Worm (Caenorhabditis elegans) whole organism, L3 larva: Measurements from ENCODE around the gene T05B4.10.

Experiments
- aly-2 ChIP-seq: fragments of 150-350 bp; optimal IDR thresholded peaks from 2 replicates; lab custom pipeline; 2014; ENCODE audit warnings: missing biosample characterization, missing genetic modification characterization
- ama-1 ChIP-seq: fragments of 150-350 bp; optimal IDR thresholded peaks from 2 replicates; lab custom pipeline; 2018
- ceh-82 ChIP-seq: fragments of 150-350 bp; optimal IDR thresholded peaks from 2 replicates; lab custom pipeline; 2014; ENCODE audit warnings: missing biosample characterization, missing genetic modification characterization
- ceh-9 ChIP-seq: sonication (generic microtip); optimal IDR thresholded peaks from 2 replicates; lab custom pipeline; 2018; ENCODE audit warnings: missing biosample characterization, missing genetic modification characterization
- egl-27 ChIP-seq: sonication (generic microtip); optimal IDR thresholded peaks from 4 replicates; lab custom pipeline; 2017; ENCODE audit warnings: missing biosample characterization, missing genetic modification reagents, missing genetic modification characterization
- egl-5 ChIP-seq: fragments of 150-350 bp; optimal IDR thresholded peaks from 2 replicates; lab custom pipeline; 2017; ENCODE audit warnings: missing biosample characterization, missing genetic modification reagents, missing genetic modification characterization, inconsistent platforms
- elt-2 ChIP-seq: sonication (generic microtip); optimal IDR thresholded peaks from 2 replicates; lab custom pipeline; 2016; ENCODE audit warnings: missing genetic modification reagents, mild to moderate bottlenecking, missing genetic modification characterization, missing compliant biosample characterization
- elt-3 ChIP-seq, 3 experiments: fragments of 150-350 bp in 1 of 3; sonication (generic microtip) in 2 of 3; optimal IDR thresholded peaks; 2 replicates in 2 of 3; 4 replicates in 1 of 3; lab custom pipeline; 2014 to 2017; ENCODE audit warnings: missing biosample characterization in 3 of 3, missing genetic modification characterization in 3 of 3
- eor-1 ChIP-seq, 2 experiments: fragments of 150-350 bp; optimal IDR thresholded peaks; 2 replicates each; lab custom pipeline; 2014 to 2018; ENCODE audit warnings: missing biosample characterization in 2 of 2, missing genetic modification characterization in 2 of 2
- fkh-10 ChIP-seq: sonication (generic microtip); optimal IDR thresholded peaks from 2 replicates; lab custom pipeline; 2017; ENCODE audit warnings: missing biosample characterization, missing genetic modification reagents, missing genetic modification characterization
- jun-1 ChIP-seq: fragments of 150-350 bp; optimal IDR thresholded peaks from 2 replicates; lab custom pipeline; 2014; ENCODE audit warnings: missing biosample characterization, missing genetic modification reagents, missing genetic modification characterization
- lin-15B ChIP-seq: fragments of 150-350 bp; optimal IDR thresholded peaks from 2 replicates; lab custom pipeline; 2014; ENCODE audit warnings: missing biosample characterization, missing genetic modification characterization
- lin-39 ChIP-seq: fragments of 150-350 bp; optimal IDR thresholded peaks from 2 replicates; lab custom pipeline; 2018; ENCODE audit warnings: missing biosample characterization, missing genetic modification reagents, missing genetic modification characterization
- lsy-12 ChIP-seq: sonication (generic microtip); optimal IDR thresholded peaks from 2 replicates; lab custom pipeline; 2016; ENCODE audit warnings: mild to moderate bottlenecking, missing genetic modification characterization, missing compliant biosample characterization
- mdl-1 ChIP-seq: fragments of 150-350 bp; optimal IDR thresholded peaks from 2 replicates; lab custom pipeline; 2014; ENCODE audit warnings: missing biosample characterization, missing genetic modification characterization
- mml-1 ChIP-seq: fragments of 150-350 bp; sonication (generic microtip); optimal IDR thresholded peaks from 3 replicates; lab custom pipeline; 2014; ENCODE audit warnings: missing biosample characterization, missing genetic modification characterization
- nhr-12 ChIP-seq: fragments of 150-350 bp; optimal IDR thresholded peaks from 2 replicates; lab custom pipeline; 2014; ENCODE audit warnings: missing biosample characterization, missing genetic modification characterization
- nhr-237 ChIP-seq: fragments of 150-350 bp; optimal IDR thresholded peaks from 2 replicates; lab custom pipeline; 2014; ENCODE audit warnings: missing biosample characterization, missing genetic modification characterization
- nhr-25 ChIP-seq: sonication (generic microtip); optimal IDR thresholded peaks from 2 replicates; lab custom pipeline; 2017; ENCODE audit warnings: missing biosample characterization, missing genetic modification characterization
- nhr-67 ChIP-seq: fragments of 150-350 bp; optimal IDR thresholded peaks from 2 replicates; lab custom pipeline; 2014; ENCODE audit warnings: missing biosample characterization, missing genetic modification characterization
- nhr-76 ChIP-seq: fragments of 150-350 bp; sonication (generic microtip); optimal IDR thresholded peaks from 5 replicates; lab custom pipeline; 2014; ENCODE audit warnings: missing biosample characterization, missing genetic modification characterization
- nhr-77 ChIP-seq: fragments of 150-350 bp; optimal IDR thresholded peaks from 2 replicates; lab custom pipeline; 2014; ENCODE audit warnings: missing biosample characterization, missing genetic modification characterization
- pha-4 ChIP-seq: fragments of 150-350 bp; optimal IDR thresholded peaks from 2 replicates; lab custom pipeline; 2014; ENCODE audit warnings: missing biosample characterization, missing genetic modification reagents, missing genetic modification characterization
- sea-2 ChIP-seq: fragments of 150-350 bp; sonication (generic microtip); optimal IDR thresholded peaks from 4 replicates; lab custom pipeline; 2014; ENCODE audit warnings: missing biosample characterization, missing genetic modification reagents, missing genetic modification characterization
- unc-62 ChIP-seq: fragments of 150-350 bp; sonication (generic microtip); optimal IDR thresholded peaks from 4 replicates; lab custom pipeline; 2014; ENCODE audit warnings: missing biosample characterization, missing genetic modification reagents, missing genetic modification characterization
- zag-1 ChIP-seq: fragments of 150-350 bp; optimal IDR thresholded peaks from 2 replicates; lab custom pipeline; 2014; ENCODE audit warnings: missing biosample characterization, missing genetic modification characterization
- ztf-11 ChIP-seq: fragments of 150-350 bp; optimal IDR thresholded peaks from 2 replicates; lab custom pipeline; 2014; ENCODE audit warnings: missing biosample characterization, missing genetic modification characterization

Gene T05B4.10

ce11 chrV:4081283-4081682 is 39.2 kb downstream of the T05B4.10 start, which contains the start of gene srh-211:
Gene srh-211 (minus strand): TSS chrV:4081383.
- TF ChIP-seq sea-2 (GFP tag; lab: Kevin White, UChicago): no peak
- TF ChIP-seq egl-27 (tag; lab: Kevin White, UChicago): no peak
- no peak for TF ChIP-seq ceh-82 (tag; lab: Kevin White, UChicago)
- TF ChIP-seq nhr-25: no peak
- no peak for TF ChIP-seq ztf-11 (tag; lab: Kevin White, UChicago)
- no peak for TF ChIP-seq egl-5 (tag; lab: Kevin White, UChicago)
- TF ChIP-seq ama-1 (lab: Kevin White, UChicago): no peak
- TF ChIP-seq elt-2 (tag; lab: Kevin White, UChicago): no peak
- no peak for TF ChIP-seq lin-15B (tag; lab: Kevin White, UChicago)
- TF ChIP-seq fkh-10 (GFP tag; lab: Kevin White, UChicago): no peak
- no peak for TF ChIP-seq nhr-12 (tag; lab: Kevin White, UChicago)
- TF ChIP-seq elt-3 (tag; optimal IDR thresholded peaks at IDR 0.05; lab: Kevin White, UChicago): no peak
- no peak for TF ChIP-seq jun-1 (tag; lab: Kevin White, UChicago)
- TF ChIP-seq nhr-76 (tag; lab: Kevin White, UChicago): no peak
- TF ChIP-seq pha-4 (tag; lab: Kevin White, UChicago): no peak
- no peak for TF ChIP-seq mml-1 (tag; lab: Kevin White, UChicago)
- TF ChIP-seq aly-2: no peak
- no peak for TF ChIP-seq lin-39 (tag; lab: Kevin White, UChicago)
- TF ChIP-seq lsy-12 (tag; lab: Kevin White, UChicago): no peak

ce11 chrV:4080546-4080945 is 40.0 kb downstream of the T05B4.10 start:
- no peak for TF ChIP-seq mdl-1 (tag; lab: Kevin White, UChicago)
- no peak for TF ChIP-seq lsy-12 (tag; lab: Kevin White, UChicago)

- TF ChIP-seq eor-1 (tag; optimal IDR thresholded peaks at IDR 0.05; lab: Kevin White, UChicago) (no peak), nhr-67 (tag; lab: Kevin White, UChicago) (no peak), ceh-9 (tag; lab: Kevin White, UChicago) (no peak), zag-1 (no peak), unc-62 (GFP tag; lab: Kevin White, UChicago) (no peak), nhr-237 (tag; lab: Kevin White, UChicago) (no peak), ama-1 (lab: Kevin White, UChicago) (no peak), nhr-77 (tag; lab: Kevin White, UChicago) (no peak)
Observed at ce11 chrV:4073455-4073854, 47.1 kb downstream of the T05B4.10 start, which contains the start of gene otpl-2. Gene otpl-2 (plus strand): TSS chrV:4073755.
